Worm (Caenorhabditis elegans): ENCODE results near the gene par-3.

- TF ChIP-seq rec-8 (tag; optimal IDR thresholded peaks at IDR 0.05) = no peak
- TF ChIP-seq gei-17 (GFP tag; optimal IDR thresholded peaks at IDR 0.05) = no peak
- TF ChIP-seq sea-2 (GFP tag; IDR thresholded peaks at IDR 0.05) = no peak
- TF ChIP-seq aptf-2 (GFP tag; conservative IDR thresholded peaks at IDR 0.05) = no peak
- no peak for TF ChIP-seq unc-130 (GFP tag; optimal IDR thresholded peaks at IDR 0.05)
- TF ChIP-seq ztf-28 (GFP tag; IDR thresholded peaks at IDR 0.05) = no peak
Observed at ce11 chrIII:5711881-5712643, 48.0 kb downstream of the par-3 start.
